Worm (Caenorhabditis elegans): Measurements from ENCODE around the gene dnj-1.

dnj-1 gene

DNA sequence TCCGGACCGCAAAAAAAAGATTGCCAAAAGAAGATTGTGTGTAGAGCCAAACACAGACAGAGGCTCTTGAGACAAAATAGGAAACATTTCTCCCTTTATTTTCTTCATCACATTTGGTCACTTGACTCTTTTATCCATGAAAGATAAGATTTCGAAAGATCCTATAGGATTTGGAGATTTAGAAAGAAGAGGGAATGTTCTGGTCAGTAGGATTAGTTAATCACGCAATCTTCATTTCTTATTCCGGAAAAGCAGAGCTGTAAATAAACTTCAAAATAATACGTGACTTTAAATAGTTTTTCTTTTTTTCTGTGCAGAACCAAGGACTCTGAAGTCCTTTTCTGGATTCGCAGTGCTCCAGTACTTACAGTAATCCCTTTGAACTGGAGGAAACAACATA is 48.4 kb downstream of the dnj-1 start:
- no peak for TF ChIP-seq hmg-4 (GFP tag; optimal IDR thresholded peaks at IDR 0.05)
- TF ChIP-seq hmbx-1 (tag; optimal IDR thresholded peaks at IDR 0.05): no peak
- no peak for TF ChIP-seq ets-7 (tag; optimal IDR thresholded peaks at IDR 0.05)
- TF ChIP-seq tbx-11 (GFP tag; IDR thresholded peaks at IDR 0.05): no peak
- no peak for TF ChIP-seq hnd-1 (tag; optimal IDR thresholded peaks at IDR 0.05)
- no peak for TF ChIP-seq flt-1 (GFP tag; IDR thresholded peaks at IDR 0.05)
- TF ChIP-seq tbx-37 (GFP tag; conservative IDR thresholded peaks at IDR 0.05): no peak
- TF ChIP-seq sea-1 (GFP tag; conservative IDR thresholded peaks at IDR 0.05): no peak
- TF ChIP-seq tra-4 (tag; optimal IDR thresholded peaks at IDR 0.05): no peak
- no peak for TF ChIP-seq aly-1 (tag; optimal IDR thresholded peaks at IDR 0.05)
- TF ChIP-seq scrt-1 (GFP tag; IDR thresholded peaks at IDR 0.05): no peak
- no peak for TF ChIP-seq F13C5.2 (tag; optimal IDR thresholded peaks at IDR 0.05)
- no peak for TF ChIP-seq pes-1 (GFP tag; IDR thresholded peaks at IDR 0.05)
- no peak for TF ChIP-seq ceh-13 (GFP tag; optimal IDR thresholded peaks at IDR 0.05)

DNA sequence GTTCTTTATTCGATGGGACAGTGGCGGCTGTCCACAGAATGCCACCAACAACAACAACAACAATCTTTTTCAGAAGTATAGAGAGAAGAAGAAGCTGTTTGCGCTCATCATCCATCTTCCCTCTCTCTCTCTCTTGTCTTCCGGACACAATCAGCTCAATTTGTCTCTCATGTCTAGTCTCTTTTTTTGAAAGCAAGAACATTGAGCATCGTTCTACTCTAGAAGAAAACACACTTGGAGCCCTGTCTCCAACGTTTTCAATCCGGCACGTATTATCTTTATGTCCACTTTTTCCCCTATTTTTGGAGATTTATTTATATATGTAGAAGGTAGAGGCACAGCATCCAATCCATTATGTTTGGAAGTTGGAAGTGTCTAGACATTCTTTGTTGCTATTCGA is 50.0 kb downstream of the dnj-1 start:
- TF ChIP-seq hmg-4 (GFP tag; optimal IDR thresholded peaks at IDR 0.05) (no peak), sea-1 (GFP tag; conservative IDR thresholded peaks at IDR 0.05) (no peak), tbx-37 (GFP tag; conservative IDR thresholded peaks at IDR 0.05) (no peak), scrt-1 (GFP tag; IDR thresholded peaks at IDR 0.05) (no peak)

DNA sequence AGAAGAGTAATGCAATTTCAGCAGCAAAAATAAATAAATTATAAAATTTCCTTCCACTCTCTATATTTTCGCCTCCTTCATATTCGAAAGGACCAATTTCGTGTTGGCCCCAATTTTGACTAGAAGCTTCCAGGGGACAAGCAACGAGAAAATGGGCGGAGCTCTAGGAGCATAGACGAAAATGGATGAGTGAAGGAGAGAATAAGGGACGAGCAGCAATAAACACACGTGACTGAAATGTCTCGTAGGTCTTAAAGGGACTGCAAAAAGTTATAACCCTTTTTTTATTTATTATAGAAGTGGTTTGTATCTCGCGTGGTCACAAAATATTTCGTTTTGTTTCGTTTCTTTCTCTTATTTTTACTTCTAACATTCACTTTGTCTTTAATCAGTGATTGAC is 50.9 kb downstream of the dnj-1 start:
- TF ChIP-seq F13C5.2 (tag; optimal IDR thresholded peaks at IDR 0.05): no peak
- TF ChIP-seq ets-7 (tag; optimal IDR thresholded peaks at IDR 0.05): no peak
- no peak for TF ChIP-seq scrt-1 (GFP tag; IDR thresholded peaks at IDR 0.05)
- TF ChIP-seq ama-1 (optimal IDR thresholded peaks at IDR 0.05): no peak
- TF ChIP-seq hmbx-1 (tag; optimal IDR thresholded peaks at IDR 0.05): no peak
- no peak for TF ChIP-seq flt-1 (GFP tag; IDR thresholded peaks at IDR 0.05)

DNA sequence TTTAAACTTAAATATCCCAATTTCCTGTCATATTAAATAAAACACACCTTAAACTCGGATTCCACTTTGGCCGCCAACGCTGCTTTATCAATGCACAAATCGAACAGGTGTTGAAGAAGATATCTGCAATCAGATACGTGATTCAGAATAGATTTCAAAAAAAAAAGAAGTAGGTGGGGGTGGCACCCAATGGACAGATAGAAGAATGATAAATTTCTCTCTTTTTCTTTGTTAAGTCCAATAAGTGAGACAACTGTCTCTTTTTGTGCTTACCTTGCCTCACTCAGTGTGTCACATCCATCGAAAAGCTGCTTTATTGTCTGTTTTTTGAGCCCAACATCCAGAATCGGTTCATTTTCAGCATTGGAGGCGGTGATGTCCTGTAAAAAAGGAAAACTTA is 52.0 kb downstream of the dnj-1 start:
- TF ChIP-seq ceh-13 (GFP tag; optimal IDR thresholded peaks at IDR 0.05) (no peak), tbx-37 (GFP tag; conservative IDR thresholded peaks at IDR 0.05) (no peak), flt-1 (GFP tag; IDR thresholded peaks at IDR 0.05) (no peak), sea-1 (GFP tag; conservative IDR thresholded peaks at IDR 0.05) (no peak), tra-4 (tag; optimal IDR thresholded peaks at IDR 0.05) (no peak), hmbx-1 (tag; optimal IDR thresholded peaks at IDR 0.05) (no peak), hmg-4 (GFP tag; optimal IDR thresholded peaks at IDR 0.05) (no peak), hnd-1 (tag; optimal IDR thresholded peaks at IDR 0.05) (no peak), aly-1 (tag; optimal IDR thresholded peaks at IDR 0.05) (no peak), F13C5.2 (tag; optimal IDR thresholded peaks at IDR 0.05) (no peak), pes-1 (GFP tag; IDR thresholded peaks at IDR 0.05) (no peak), ets-7 (tag; optimal IDR thresholded peaks at IDR 0.05) (no peak), ceh-36 (tag; optimal IDR thresholded peaks at IDR 0.05) (no peak), B0310.2 (tag; optimal IDR thresholded peaks at IDR 0.05) (no peak), ama-1 (optimal IDR thresholded peaks at IDR 0.05) (no peak), tbx-11 (GFP tag; IDR thresholded peaks at IDR 0.05) (no peak), scrt-1 (GFP tag; IDR thresholded peaks at IDR 0.05) (no peak)

DNA sequence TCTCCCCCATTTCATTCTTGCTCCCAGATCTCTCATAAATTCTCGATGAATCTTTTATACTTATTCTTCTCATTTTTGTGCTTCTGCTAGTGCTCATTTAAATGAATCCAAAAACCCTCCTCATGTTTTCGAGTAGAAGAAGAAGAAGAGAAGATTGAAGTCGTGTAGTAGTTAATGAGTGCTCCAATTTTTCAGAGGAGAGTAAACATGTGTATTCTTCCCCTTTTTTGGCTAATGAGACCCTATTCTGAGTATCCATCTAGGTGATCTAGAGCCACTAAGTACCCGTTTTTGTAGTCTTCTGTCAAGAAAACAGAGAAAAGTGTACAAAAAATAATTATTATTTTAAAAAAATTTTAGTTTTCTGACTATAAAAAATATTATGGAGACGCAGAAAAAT is 52.7 kb downstream of the dnj-1 start:
- no peak for TF ChIP-seq ceh-13 (GFP tag; optimal IDR thresholded peaks at IDR 0.05)
- TF ChIP-seq pes-1 (GFP tag; IDR thresholded peaks at IDR 0.05): no peak
- no peak for TF ChIP-seq flt-1 (GFP tag; IDR thresholded peaks at IDR 0.05)
- no peak for TF ChIP-seq aly-1 (tag; optimal IDR thresholded peaks at IDR 0.05)
- TF ChIP-seq hnd-1 (tag; optimal IDR thresholded peaks at IDR 0.05): no peak
- no peak for TF ChIP-seq ama-1 (optimal IDR thresholded peaks at IDR 0.05)
- no peak for TF ChIP-seq tbx-37 (GFP tag; conservative IDR thresholded peaks at IDR 0.05)
- TF ChIP-seq scrt-1 (GFP tag; IDR thresholded peaks at IDR 0.05): no peak
- TF ChIP-seq ets-7 (tag; optimal IDR thresholded peaks at IDR 0.05): no peak
- TF ChIP-seq sea-1 (GFP tag; conservative IDR thresholded peaks at IDR 0.05): no peak
- TF ChIP-seq hmbx-1 (tag; optimal IDR thresholded peaks at IDR 0.05): no peak

DNA sequence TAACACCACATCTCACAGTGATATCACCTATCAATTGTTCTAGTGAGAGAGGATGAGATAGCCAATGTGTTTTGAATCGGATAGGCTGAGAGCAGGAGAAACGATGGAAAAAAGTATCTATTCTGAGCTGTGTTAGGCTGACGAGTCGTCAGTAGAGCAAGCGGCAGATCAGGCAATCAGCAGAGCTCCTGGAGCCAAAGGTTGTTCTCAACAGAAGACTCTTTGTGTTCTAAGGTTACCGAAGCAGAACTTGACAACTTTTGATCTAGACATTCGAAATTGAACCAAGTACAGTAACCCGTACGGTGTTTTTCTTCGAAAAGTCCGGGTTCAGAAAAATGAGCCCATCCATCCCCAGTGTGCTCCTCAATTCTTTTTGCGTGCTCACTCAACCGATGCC is 53.9 kb downstream of the dnj-1 start:
- no peak for TF ChIP-seq F13C5.2 (tag; optimal IDR thresholded peaks at IDR 0.05)
- no peak for TF ChIP-seq ama-1 (optimal IDR thresholded peaks at IDR 0.05)
- TF ChIP-seq aly-1 (tag; optimal IDR thresholded peaks at IDR 0.05): no peak
- TF ChIP-seq B0310.2 (tag; optimal IDR thresholded peaks at IDR 0.05): no peak
- TF ChIP-seq flt-1 (GFP tag; IDR thresholded peaks at IDR 0.05): no peak
- no peak for TF ChIP-seq scrt-1 (GFP tag; IDR thresholded peaks at IDR 0.05)
- TF ChIP-seq tbx-11 (GFP tag; IDR thresholded peaks at IDR 0.05): no peak
- no peak for TF ChIP-seq ets-7 (tag; optimal IDR thresholded peaks at IDR 0.05)
- no peak for TF ChIP-seq pes-1 (GFP tag; IDR thresholded peaks at IDR 0.05)
- TF ChIP-seq ceh-13 (GFP tag; optimal IDR thresholded peaks at IDR 0.05): no peak
- no peak for TF ChIP-seq hmbx-1 (tag; optimal IDR thresholded peaks at IDR 0.05)
- TF ChIP-seq hnd-1 (tag; optimal IDR thresholded peaks at IDR 0.05): no peak
- TF ChIP-seq tra-4 (tag; optimal IDR thresholded peaks at IDR 0.05): no peak
- no peak for TF ChIP-seq tbx-37 (GFP tag; conservative IDR thresholded peaks at IDR 0.05)
- TF ChIP-seq ceh-36 (tag; optimal IDR thresholded peaks at IDR 0.05): no peak
- no peak for TF ChIP-seq sea-1 (GFP tag; conservative IDR thresholded peaks at IDR 0.05)
- TF ChIP-seq hmg-4 (GFP tag; optimal IDR thresholded peaks at IDR 0.05): no peak

DNA sequence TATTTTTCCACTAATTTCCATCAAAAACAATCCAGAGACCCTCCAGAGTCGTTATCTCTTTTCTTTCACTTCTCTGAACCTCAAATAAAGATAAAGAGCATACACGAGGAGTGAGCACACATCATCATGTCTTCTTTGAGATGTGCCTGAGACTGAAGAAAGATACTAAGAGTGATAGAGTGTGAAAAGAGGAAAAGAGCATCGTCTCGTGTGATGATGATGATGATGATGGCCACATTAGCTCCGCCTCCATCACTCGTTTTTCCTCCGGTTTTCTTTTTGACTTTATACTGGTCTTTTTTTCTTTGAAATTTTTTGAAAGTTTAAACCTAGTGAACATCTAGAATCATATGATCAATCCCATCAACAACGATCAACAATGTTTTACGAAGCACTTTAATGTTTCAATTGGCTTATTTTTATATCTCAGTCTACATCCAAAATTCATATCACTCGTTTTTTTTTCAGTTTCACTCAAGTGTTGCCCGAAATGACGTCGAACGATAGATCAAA is 55.2 kb downstream of the dnj-1 start, which contains the start of gene T01G1.2:
Gene T01G1.2 (plus strand): TSS at position 463 of the 513 bp plus-strand sequence.
- no peak for TF ChIP-seq hnd-1 (tag; optimal IDR thresholded peaks at IDR 0.05)
- TF ChIP-seq hmg-4 (GFP tag; optimal IDR thresholded peaks at IDR 0.05): no peak
- no peak for TF ChIP-seq hmbx-1 (tag; optimal IDR thresholded peaks at IDR 0.05)
- no peak for TF ChIP-seq flt-1 (GFP tag; IDR thresholded peaks at IDR 0.05)
- no peak for TF ChIP-seq F13C5.2 (tag; optimal IDR thresholded peaks at IDR 0.05)
- TF ChIP-seq tra-4 (tag; optimal IDR thresholded peaks at IDR 0.05): no peak
- no peak for TF ChIP-seq ceh-13 (GFP tag; optimal IDR thresholded peaks at IDR 0.05)
- no peak for TF ChIP-seq ceh-36 (tag; optimal IDR thresholded peaks at IDR 0.05)
- no peak for TF ChIP-seq sea-1 (GFP tag; conservative IDR thresholded peaks at IDR 0.05)
- no peak for TF ChIP-seq aly-1 (tag; optimal IDR thresholded peaks at IDR 0.05)
- no peak for TF ChIP-seq B0310.2 (tag; optimal IDR thresholded peaks at IDR 0.05)
- TF ChIP-seq tbx-37 (GFP tag; conservative IDR thresholded peaks at IDR 0.05): no peak
- no peak for TF ChIP-seq scrt-1 (GFP tag; IDR thresholded peaks at IDR 0.05)
- no peak for TF ChIP-seq ama-1 (optimal IDR thresholded peaks at IDR 0.05)
